Fruit fly (Drosophila melanogaster): ENCODE data around the gene CG17075.

Gene CG17075

dm6 chr2L:249048-249825, 18.1 kb downstream of the CG17075 start (continued):
- TF ChIP-seq CG34224 (GFP tag; IDR thresholded peaks at IDR 0.05; ENCODE audit: partially characterized antibody) (peak; percentile 61), CG11504 (tag; optimal IDR thresholded peaks at IDR 0.05) (peak; percentile 22), CG14050 (GFP tag; IDR thresholded peaks at IDR 0.05) (no peak), CG1832 (GFP tag; optimal IDR thresholded peaks at IDR 0.05) (peak; percentile 80), ash1 (GFP tag; optimal IDR thresholded peaks at IDR 0.05) (no peak), psq (GFP tag; optimal IDR thresholded peaks at IDR 0.05) (peak; percentile 47), Drgx (GFP tag; IDR thresholded peaks at IDR 0.05) (peak; percentile 62), corto (GFP tag; optimal IDR thresholded peaks at IDR 0.05) (peak; percentile 2), Sox100B (GFP tag; optimal IDR thresholded peaks at IDR 0.05) (no peak), CG3163 (GFP tag; optimal IDR thresholded peaks at IDR 0.05) (peak; percentile 87), zf30C (GFP tag; optimal IDR thresholded peaks at IDR 0.05) (peak; percentile 11), HHEX (GFP tag; optimal IDR thresholded peaks at IDR 0.05) (no peak), Usf (GFP tag; optimal IDR thresholded peaks at IDR 0.05) (no peak), bbx (GFP tag; IDR thresholded peaks at IDR 0.05; ENCODE audit: partially characterized antibody) (peak; percentile 10; the same call in 1 of the 2 replicates), Dll (GFP tag; IDR thresholded peaks at IDR 0.05; ENCODE audit: partially characterized antibody) (peak; percentile 54; the same call in 3 of the 4 replicates), CG17385 (GFP tag; optimal IDR thresholded peaks at IDR 0.05) (peak; percentile 97), nerfin-1 (tag; optimal IDR thresholded peaks at IDR 0.05) (peak; percentile 3), Gug (GFP tag; IDR thresholded peaks at IDR 0.05) (0 out of 4 replicates have a peak, but pooled peaks have one; percentile 19), CG2116 (GFP tag; optimal IDR thresholded peaks at IDR 0.05) (no peak), CG11085 (GFP tag; IDR thresholded peaks at IDR 0.05) (no peak), CG14667 (GFP tag; IDR thresholded peaks at IDR 0.05) (no peak), Bgb (GFP tag; IDR thresholded peaks at IDR 0.05; ENCODE audit: partially characterized antibody) (peak; percentile 12; the same call in 1 of the 2 replicates), Dip3 (GFP tag; optimal IDR thresholded peaks at IDR 0.05) (no peak), CG3726 (GFP tag; IDR thresholded peaks at IDR 0.05) (no peak), Ets65A (GFP tag) (peak; percentile 32), cwo (GFP tag; optimal IDR thresholded peaks at IDR 0.05) (peak; percentile 84), Lim3 (GFP tag; IDR thresholded peaks at IDR 0.05) (no peak), bsh (GFP tag; optimal IDR thresholded peaks at IDR 0.05) (peak; percentile 23 to 44), CG2129 (GFP tag; IDR thresholded peaks at IDR 0.05; ENCODE audit: partially characterized antibody) (0 out of 2 replicates have a peak, but pooled peaks have one; percentile 11), CG34376 (GFP tag; optimal IDR thresholded peaks at IDR 0.05) (peak; percentile 21), maf-S (GFP tag; optimal IDR thresholded peaks at IDR 0.05) (no peak), sqz (GFP tag; optimal IDR thresholded peaks at IDR 0.05) (peak; percentile 68), jing (GFP tag; optimal IDR thresholded peaks at IDR 0.05) (no peak), CG7556 (GFP tag; optimal IDR thresholded peaks at IDR 0.05) (peak; percentile 22), jumu (GFP tag; optimal IDR thresholded peaks at IDR 0.05) (no peak), sna (GFP tag; IDR thresholded peaks at IDR 0.05; ENCODE audit: partially characterized antibody) (peak; percentile 60; the same call in 1 of the 2 replicates), CG17359 (tag; optimal IDR thresholded peaks at IDR 0.05) (peak; percentile 34), CG12391 (tag; optimal IDR thresholded peaks at IDR 0.05) (peak; percentile 6), pb (GFP tag; optimal IDR thresholded peaks at IDR 0.05) (no peak), gce (GFP tag; IDR thresholded peaks at IDR 0.05) (0 out of 3 replicates have a peak, but pooled peaks have one; percentile 17), CG1024 (GFP tag; IDR thresholded peaks at IDR 0.05) (no peak), pan (optimal IDR thresholded peaks at IDR 0.05) (no peak), pan (GFP tag; optimal IDR thresholded peaks at IDR 0.05 in 1 of 2, IDR thresholded peaks at IDR 0.05 in 1 of 2) (peak in 1 of 2 experiments; percentile 43), sim (GFP tag; IDR thresholded peaks at IDR 0.05) (no peak), cad (GFP tag; optimal IDR thresholded peaks at IDR 0.05) (no peak), Dp (GFP tag; optimal IDR thresholded peaks at IDR 0.05) (no peak), fu2 (GFP tag; optimal IDR thresholded peaks at IDR 0.05) (no peak), CG3838 (GFP tag; optimal IDR thresholded peaks at IDR 0.05) (no peak)
